Fruit fly (Drosophila melanogaster): ENCODE measurements around the gene MED6.

DNA sequence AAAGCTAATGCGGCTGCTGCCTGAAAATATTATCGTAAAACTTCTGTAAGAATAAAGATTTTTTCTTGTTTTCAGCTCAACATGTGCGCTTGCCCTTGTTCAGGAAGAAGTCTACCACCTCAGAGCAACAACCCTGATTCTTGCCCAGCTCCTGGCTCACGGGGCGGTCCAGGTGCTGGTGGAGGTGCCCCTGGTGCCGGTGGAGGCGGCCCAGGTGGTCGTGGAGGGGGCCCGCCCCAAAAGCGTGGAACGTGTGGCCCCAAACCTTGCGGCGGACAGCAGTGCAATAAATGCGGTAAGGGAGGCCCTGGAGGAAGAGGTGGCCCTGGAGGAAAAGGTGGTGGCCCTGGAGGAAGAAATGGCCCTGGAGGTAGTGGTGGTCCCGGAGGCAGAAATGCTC lies 24.8 kb downstream of the MED6 start:
- no peak for TF ChIP-seq pnt (GFP tag; optimal IDR thresholded peaks at IDR 0.05)
- TF ChIP-seq CG31441 (GFP tag; IDR thresholded peaks at IDR 0.05) = no peak
- no peak for TF ChIP-seq tin (GFP tag; optimal IDR thresholded peaks at IDR 0.05)
- TF ChIP-seq az2 (GFP tag; optimal IDR thresholded peaks at IDR 0.05) = no peak
- TF ChIP-seq CG31388 (GFP tag; optimal IDR thresholded peaks at IDR 0.05) = no peak
- no peak for TF ChIP-seq ash1 (GFP tag; optimal IDR thresholded peaks at IDR 0.05)
- no peak for TF ChIP-seq CG8478 (optimal IDR thresholded peaks at IDR 0.05)
- TF ChIP-seq B-H1 (GFP tag; IDR thresholded peaks at IDR 0.05) = no peak
